Worm (Caenorhabditis elegans): ENCODE data around the gene T19D2.3.
A peak's percentile ranks its signal among the peaks of the same experiment; 100 is the strongest.

T19D2.3 gene

ce11 chrX:3959221-3959620, 20.2 kb downstream of the T19D2.3 start:
- TF ChIP-seq hmbx-1 (tag; optimal IDR thresholded peaks at IDR 0.05) (no peak), ceh-36 (tag; optimal IDR thresholded peaks at IDR 0.05) (no peak), tra-4 (tag; optimal IDR thresholded peaks at IDR 0.05) (no peak), sea-1 (GFP tag; conservative IDR thresholded peaks at IDR 0.05) (no peak), tbx-37 (GFP tag; conservative IDR thresholded peaks at IDR 0.05) (no peak), hmg-4 (GFP tag; optimal IDR thresholded peaks at IDR 0.05) (no peak), flt-1 (GFP tag; IDR thresholded peaks at IDR 0.05) (no peak), tbx-11 (GFP tag; IDR thresholded peaks at IDR 0.05) (no peak), ets-7 (tag; optimal IDR thresholded peaks at IDR 0.05) (no peak), B0310.2 (tag; optimal IDR thresholded peaks at IDR 0.05) (no peak), hnd-1 (tag; optimal IDR thresholded peaks at IDR 0.05) (no peak), F13C5.2 (tag; optimal IDR thresholded peaks at IDR 0.05) (no peak), ceh-13 (GFP tag; optimal IDR thresholded peaks at IDR 0.05) (no peak), pes-1 (GFP tag; IDR thresholded peaks at IDR 0.05) (no peak), aly-1 (tag; optimal IDR thresholded peaks at IDR 0.05) (no peak), ama-1 (optimal IDR thresholded peaks at IDR 0.05) (no peak)

- TF ChIP-seq hmg-4 (GFP tag; optimal IDR thresholded peaks at IDR 0.05) (no peak), aly-1 (tag; optimal IDR thresholded peaks at IDR 0.05) (no peak), scrt-1 (GFP tag; IDR thresholded peaks at IDR 0.05) (no peak)
Observed at ce11 chrX:3960345-3960744, 21.3 kb downstream of the T19D2.3 start.

ce11 chrX:3966332-3966731, 27.3 kb downstream of the T19D2.3 start, which contains the start of gene C16B8.2:
TSS of gene C16B8.2 (minus strand) at chrX:3966432.
- TF ChIP-seq sea-1 (GFP tag; conservative IDR thresholded peaks at IDR 0.05): no peak
- TF ChIP-seq B0310.2 (tag; optimal IDR thresholded peaks at IDR 0.05): no peak
- no peak for TF ChIP-seq aly-1 (tag; optimal IDR thresholded peaks at IDR 0.05)
- no peak for TF ChIP-seq hmbx-1 (tag; optimal IDR thresholded peaks at IDR 0.05)
- no peak for TF ChIP-seq hmg-4 (GFP tag; optimal IDR thresholded peaks at IDR 0.05)
- no peak for TF ChIP-seq scrt-1 (GFP tag; IDR thresholded peaks at IDR 0.05)
- TF ChIP-seq pes-1 (GFP tag; IDR thresholded peaks at IDR 0.05): no peak
- TF ChIP-seq ets-7 (tag; optimal IDR thresholded peaks at IDR 0.05): no peak
- TF ChIP-seq tbx-11 (GFP tag; IDR thresholded peaks at IDR 0.05): no peak
- no peak for TF ChIP-seq ceh-13 (GFP tag; optimal IDR thresholded peaks at IDR 0.05)
- TF ChIP-seq F13C5.2 (tag; optimal IDR thresholded peaks at IDR 0.05): no peak
- TF ChIP-seq tra-4 (tag; optimal IDR thresholded peaks at IDR 0.05): no peak
- no peak for TF ChIP-seq ceh-36 (tag; optimal IDR thresholded peaks at IDR 0.05)
- no peak for TF ChIP-seq tbx-37 (GFP tag; conservative IDR thresholded peaks at IDR 0.05)
- TF ChIP-seq flt-1 (GFP tag; IDR thresholded peaks at IDR 0.05): no peak
- TF ChIP-seq hnd-1 (tag; optimal IDR thresholded peaks at IDR 0.05): no peak
- TF ChIP-seq ama-1 (optimal IDR thresholded peaks at IDR 0.05): no peak

ce11 chrX:3968209-3968960, 29.3 kb downstream of the T19D2.3 start, which contains the start of gene C16B8.3:
TSS of gene C16B8.3 (minus strand) at chrX:3968634.
- TF ChIP-seq ceh-36 (tag; optimal IDR thresholded peaks at IDR 0.05) (no peak), scrt-1 (GFP tag; IDR thresholded peaks at IDR 0.05) (no peak), ets-7 (tag; optimal IDR thresholded peaks at IDR 0.05) (no peak), aly-1 (tag; optimal IDR thresholded peaks at IDR 0.05) (no peak), sea-1 (GFP tag; conservative IDR thresholded peaks at IDR 0.05) (no peak), tra-4 (tag; optimal IDR thresholded peaks at IDR 0.05) (no peak), hmbx-1 (tag; optimal IDR thresholded peaks at IDR 0.05) (no peak), B0310.2 (tag; optimal IDR thresholded peaks at IDR 0.05) (no peak), hnd-1 (tag; optimal IDR thresholded peaks at IDR 0.05) (no peak), ama-1 (optimal IDR thresholded peaks at IDR 0.05) (no peak), flt-1 (GFP tag; IDR thresholded peaks at IDR 0.05) (no peak), tbx-37 (GFP tag; conservative IDR thresholded peaks at IDR 0.05) (no peak), ceh-13 (GFP tag; optimal IDR thresholded peaks at IDR 0.05) (no peak), F13C5.2 (tag; optimal IDR thresholded peaks at IDR 0.05) (no peak)

- TF ChIP-seq hmg-4 (GFP tag; optimal IDR thresholded peaks at IDR 0.05) (no peak), tbx-11 (GFP tag; IDR thresholded peaks at IDR 0.05) (peak; percentile 80), aly-1 (tag; optimal IDR thresholded peaks at IDR 0.05) (no peak), pes-1 (GFP tag; IDR thresholded peaks at IDR 0.05) (peak; percentile 87), tra-4 (tag; optimal IDR thresholded peaks at IDR 0.05) (no peak), hnd-1 (tag; optimal IDR thresholded peaks at IDR 0.05) (no peak), scrt-1 (GFP tag; IDR thresholded peaks at IDR 0.05) (peak; percentile 84), F13C5.2 (tag; optimal IDR thresholded peaks at IDR 0.05) (no peak), B0310.2 (tag; optimal IDR thresholded peaks at IDR 0.05) (no peak), tbx-37 (GFP tag; conservative IDR thresholded peaks at IDR 0.05) (peak; percentile 84), flt-1 (GFP tag; IDR thresholded peaks at IDR 0.05) (peak; percentile 81), ets-7 (tag; optimal IDR thresholded peaks at IDR 0.05) (no peak), ceh-36 (tag; optimal IDR thresholded peaks at IDR 0.05) (peak; percentile 56), sea-1 (GFP tag; conservative IDR thresholded peaks at IDR 0.05) (peak; percentile 80), ama-1 (optimal IDR thresholded peaks at IDR 0.05) (no peak), hmbx-1 (tag; optimal IDR thresholded peaks at IDR 0.05) (no peak), ceh-13 (GFP tag; optimal IDR thresholded peaks at IDR 0.05) (peak; percentile 31)
Observed at ce11 chrX:3969353-3969752, 30.3 kb downstream of the T19D2.3 start.

ce11 chrX:3969980-3970403, 30.9 kb downstream of the T19D2.3 start:
- peak; percentile 96 for TF ChIP-seq tbx-11 (GFP tag; IDR thresholded peaks at IDR 0.05)
- TF ChIP-seq hmbx-1 (tag; optimal IDR thresholded peaks at IDR 0.05): peak; percentile 77
- peak; percentile 90 for TF ChIP-seq scrt-1 (GFP tag; IDR thresholded peaks at IDR 0.05)
- TF ChIP-seq flt-1 (GFP tag; IDR thresholded peaks at IDR 0.05): peak; percentile 96
- peak; percentile 96 for TF ChIP-seq pes-1 (GFP tag; IDR thresholded peaks at IDR 0.05)
- TF ChIP-seq F13C5.2 (tag; optimal IDR thresholded peaks at IDR 0.05): peak; percentile 95
- peak; percentile 72 for TF ChIP-seq ama-1 (optimal IDR thresholded peaks at IDR 0.05)
- peak; percentile 80 for TF ChIP-seq hnd-1 (tag; optimal IDR thresholded peaks at IDR 0.05)
- TF ChIP-seq sea-1 (GFP tag; conservative IDR thresholded peaks at IDR 0.05): peak; percentile 94
- peak; percentile 69 for TF ChIP-seq ceh-13 (GFP tag; optimal IDR thresholded peaks at IDR 0.05)
- peak; percentile 97 for TF ChIP-seq hmg-4 (GFP tag; optimal IDR thresholded peaks at IDR 0.05)
- peak; percentile 85 for TF ChIP-seq ets-7 (tag; optimal IDR thresholded peaks at IDR 0.05)
- peak; percentile 89 for TF ChIP-seq tbx-37 (GFP tag; conservative IDR thresholded peaks at IDR 0.05)
- TF ChIP-seq tra-4 (tag; optimal IDR thresholded peaks at IDR 0.05): peak; percentile 71
- TF ChIP-seq B0310.2 (tag; optimal IDR thresholded peaks at IDR 0.05): peak; percentile 83
- TF ChIP-seq aly-1 (tag; optimal IDR thresholded peaks at IDR 0.05): peak; percentile 92
- TF ChIP-seq ceh-36 (tag; optimal IDR thresholded peaks at IDR 0.05): peak; percentile 90

Data from whole organism, early embryonic.